Worm (Caenorhabditis elegans) whole organism, L1 larva: ENCODE results near the gene cyn-10.

Experiments
- aly-2 ChIP-seq: fragments of 150-350 bp; optimal IDR thresholded peaks from 2 replicates; lab custom pipeline; 2014; ENCODE audit warnings: missing biosample characterization, missing genetic modification characterization
- ama-1 ChIP-seq: fragments of 150-350 bp; optimal IDR thresholded peaks from 2 replicates; lab custom pipeline; 2014
- egl-27 ChIP-seq, 2 experiments: fragments of 150-350 bp in 1 of 2; sonication (generic microtip); optimal IDR thresholded peaks; 3 replicates each; lab custom pipeline; 2017 to 2018; ENCODE audit warnings: missing biosample characterization in 2 of 2, missing genetic modification characterization in 2 of 2, missing genetic modification reagents in 2 of 2
- fkh-10 ChIP-seq: sonication (generic microtip); optimal IDR thresholded peaks from 2 replicates; lab custom pipeline; 2017; ENCODE audit warnings: missing biosample characterization, missing genetic modification reagents, missing genetic modification characterization
- lin-13 ChIP-seq: fragments of 150-350 bp; optimal IDR thresholded peaks from 2 replicates; lab custom pipeline; 2014; ENCODE audit warnings: missing biosample characterization, missing genetic modification reagents, missing genetic modification characterization
- lin-39 ChIP-seq: fragments of 150-350 bp; optimal IDR thresholded peaks from 2 replicates; lab custom pipeline; 2014; ENCODE audit warnings: missing biosample characterization, missing genetic modification reagents, missing genetic modification characterization
- lsy-2 ChIP-seq, 2 experiments: fragments of 150-350 bp; optimal IDR thresholded peaks; 2 replicates each; lab custom pipeline; 2014; ENCODE audit warnings: missing biosample characterization in 2 of 2, missing genetic modification characterization in 2 of 2
- mab-9 ChIP-seq: fragments of 200-800 bp; sonication (Bioruptor generic); IDR thresholded peaks from 2 replicates; pipeline ENCODE4 v1.3.6; 2022; ENCODE audit warnings: missing genetic modification reagents, missing genetic modification characterization, missing compliant biosample characterization
- mep-1 ChIP-seq: fragments of 150-350 bp; optimal IDR thresholded peaks from 2 replicates; lab custom pipeline; 2014; ENCODE audit warnings: missing biosample characterization, missing genetic modification characterization
- nhr-237 ChIP-seq: fragments of 150-350 bp; optimal IDR thresholded peaks from 2 replicates; lab custom pipeline; 2014; ENCODE audit warnings: missing biosample characterization, missing genetic modification characterization
- nhr-47 ChIP-seq: sonication (generic microtip); optimal IDR thresholded peaks from 2 replicates; lab custom pipeline; 2016; ENCODE audit warnings: mild to moderate bottlenecking, missing genetic modification characterization, moderate library complexity, missing compliant biosample characterization
- nhr-77 ChIP-seq: fragments of 150-350 bp; optimal IDR thresholded peaks from 2 replicates; lab custom pipeline; 2014; ENCODE audit warnings: missing biosample characterization, missing genetic modification characterization
- unc-62 ChIP-seq: fragments of 150-350 bp; optimal IDR thresholded peaks from 2 replicates; lab custom pipeline; 2014; ENCODE audit warnings: missing biosample characterization, missing genetic modification reagents, missing genetic modification characterization

- no peak for TF ChIP-seq mab-9 (GFP tag; lab: Robert Waterston, UW)
- no peak for TF ChIP-seq ama-1 (lab: Kevin White, UChicago)
- no peak for TF ChIP-seq nhr-237 (tag; lab: Kevin White, UChicago)
- no peak for TF ChIP-seq mep-1
- no peak for TF ChIP-seq unc-62 (GFP tag; lab: Kevin White, UChicago)
- TF ChIP-seq nhr-77 (tag; lab: Kevin White, UChicago), result no peak
- no peak for TF ChIP-seq egl-27 (tag; optimal IDR thresholded peaks at IDR 0.05; lab: Kevin White, UChicago)
- TF ChIP-seq lin-13 (GFP tag; lab: Kevin White, UChicago), result no peak
- no peak for TF ChIP-seq aly-2
- TF ChIP-seq lsy-2 (tag; optimal IDR thresholded peaks at IDR 0.05; lab: Kevin White, UChicago), result no peak
- no peak for TF ChIP-seq lin-39 (tag; lab: Kevin White, UChicago)
- TF ChIP-seq fkh-10 (GFP tag; lab: Kevin White, UChicago), result no peak
- TF ChIP-seq nhr-47 (tag; lab: Kevin White, UChicago), result no peak
These were observed 19.8 kb upstream of the cyn-10 start for ce11 chrII:6932978-6933377.
